Fruit fly (Drosophila melanogaster) whole organism, embryonic: ENCODE measurements around the gene CG8100.

Experiments
- Asciz ChIP-seq: fragments of 200-800 bp; sonication (Bioruptor generic); optimal IDR thresholded peaks from 2 replicates; lab custom pipeline; 2017; ENCODE audit warnings: missing biosample characterization, mild to moderate bottlenecking, missing genetic modification characterization, missing genetic modification reagents
- CG10274 ChIP-seq: fragments of 200-800 bp; sonication (Bioruptor generic); optimal IDR thresholded peaks from 3 replicates; lab custom pipeline; 2017; ENCODE audit warnings: missing biosample characterization, mild to moderate bottlenecking, missing genetic modification characterization
- CG10431 ChIP-seq: fragments of 200-800 bp; sonication (Bioruptor generic); optimal IDR thresholded peaks from 3 replicates; lab custom pipeline; 2018; ENCODE audit warnings: missing biosample characterization, mild to moderate bottlenecking, missing genetic modification characterization
- CG11504 ChIP-seq: fragments of 200-800 bp; sonication (Bioruptor generic); optimal IDR thresholded peaks from 3 replicates; lab custom pipeline; 2019; ENCODE audit warnings: missing biosample characterization, mild to moderate bottlenecking, missing genetic modification characterization, moderate library complexity
- CG12659 ChIP-seq: fragments of 200-800 bp; sonication (Bioruptor generic); optimal IDR thresholded peaks from 3 replicates; lab custom pipeline; 2017; ENCODE audit warnings: mild to moderate bottlenecking, missing biosample characterization, missing genetic modification reagents, missing genetic modification characterization
- CG17612 ChIP-seq: fragments of 200-800 bp; sonication (Bioruptor generic); IDR thresholded peaks from 2 replicates; pipeline ENCODE4 v1.3.6; 2022; ENCODE audit warnings: missing biosample characterization, missing genetic modification characterization
- CG2678 ChIP-seq: fragments of 200-800 bp; sonication (Bioruptor generic); optimal IDR thresholded peaks from 3 replicates; lab custom pipeline; 2019; ENCODE audit warnings: missing biosample characterization, mild to moderate bottlenecking, missing genetic modification characterization, moderate library complexity
- CG3065 ChIP-seq: fragments of 200-800 bp; sonication (Bioruptor generic); optimal IDR thresholded peaks from 2 replicates; lab custom pipeline; 2016; ENCODE audit warnings: missing biosample characterization, missing genetic modification characterization
- CG32532 ChIP-seq: fragments of 200-800 bp; sonication (Bioruptor generic); IDR thresholded peaks from 2 replicates; pipeline ENCODE4 v1.3.6; 2022; ENCODE audit warnings: missing biosample characterization, missing genetic modification characterization
- CG33557 ChIP-seq: fragments of 200-800 bp; sonication (Bioruptor generic); optimal IDR thresholded peaks from 2 replicates; lab custom pipeline; 2019; ENCODE audit warnings: missing biosample characterization, mild to moderate bottlenecking, missing genetic modification characterization, moderate library complexity
- CG4328 ChIP-seq: fragments of 200-800 bp; sonication (Bioruptor generic); optimal IDR thresholded peaks from 3 replicates; lab custom pipeline; 2017; ENCODE audit warnings: missing biosample characterization, missing genetic modification reagents, missing genetic modification characterization
- CG5245 ChIP-seq: fragments of 200-800 bp; sonication (Bioruptor generic); optimal IDR thresholded peaks from 3 replicates; lab custom pipeline; 2016; ENCODE audit warnings: missing biosample characterization, missing genetic modification characterization
- CG7556 ChIP-seq: fragments of 200-800 bp; sonication (Bioruptor generic); optimal IDR thresholded peaks from 2 replicates; lab custom pipeline; 2017; ENCODE audit warnings: missing biosample characterization, mild to moderate bottlenecking, missing genetic modification characterization
- CG7987 ChIP-seq: fragments of 200-800 bp; sonication (Bioruptor generic); optimal IDR thresholded peaks from 2 replicates; lab custom pipeline; 2018; ENCODE audit warnings: missing biosample characterization, mild to moderate bottlenecking, missing genetic modification characterization, moderate library complexity
- CG8290 ChIP-seq, 3 experiments: fragments of 200-800 bp; sonication (Bioruptor generic); optimal IDR thresholded peaks; 2 replicates each; lab custom pipeline; 2016 to 2019; ENCODE audit warnings: missing biosample characterization in 3 of 3, missing genetic modification characterization in 3 of 3, mild to moderate bottlenecking in 2 of 3, moderate library complexity in 1 of 3
- CG8388 ChIP-seq: fragments of 200-800 bp; sonication (Bioruptor generic); optimal IDR thresholded peaks from 2 replicates; lab custom pipeline; 2019; ENCODE audit warnings: missing biosample characterization, mild to moderate bottlenecking, missing genetic modification characterization, moderate library complexity
- CG8924 ChIP-seq: fragments of 200-800 bp; optimal IDR thresholded peaks from 3 replicates; lab custom pipeline; 2019; ENCODE audit warnings: missing biosample characterization, mild to moderate bottlenecking, missing genetic modification characterization, moderate library complexity
- Drgx ChIP-seq: fragments of 200-800 bp; sonication (Bioruptor generic); IDR thresholded peaks from 2 replicates; pipeline ENCODE4 v1.3.6; 2022; ENCODE audit warnings: missing biosample characterization, missing genetic modification characterization
- Hmx ChIP-seq: fragments of 200-800 bp; sonication (Bioruptor generic); optimal IDR thresholded peaks from 2 replicates; lab custom pipeline; 2016; ENCODE audit warnings: missing biosample characterization, missing genetic modification characterization
- Hsf ChIP-seq: fragments of 200-800 bp; sonication (Bioruptor generic); optimal IDR thresholded peaks from 3 replicates; lab custom pipeline; 2016; ENCODE audit warnings: missing biosample characterization, missing genetic modification characterization
- Lhr ChIP-seq: fragments of 200-800 bp; sonication (Bioruptor generic); optimal IDR thresholded peaks from 3 replicates; lab custom pipeline; 2017; ENCODE audit warnings: mild to moderate bottlenecking, missing biosample characterization, missing genetic modification reagents, missing genetic modification characterization
- Max ChIP-seq: fragments of 200-800 bp; sonication (Bioruptor generic); optimal IDR thresholded peaks from 2 replicates; lab custom pipeline; 2016; ENCODE audit warnings: missing biosample characterization, mild to moderate bottlenecking, missing genetic modification characterization
- Med ChIP-seq: fragments of 200-800 bp; sonication (Bioruptor generic); peaks from one replicate; lab custom pipeline; 2016; ENCODE audit warnings: missing biosample characterization, missing genetic modification characterization, mild to moderate bottlenecking, inconsistent platforms, moderate library complexity
- Rfx ChIP-seq: fragments of 200-800 bp; sonication (Bioruptor generic); IDR thresholded peaks from 2 replicates; pipeline ENCODE4 v1.3.6; 2022; ENCODE audit warnings: missing biosample characterization, missing genetic modification characterization
- Scr ChIP-seq: fragments of 200-800 bp; sonication (Bioruptor generic); IDR thresholded peaks from 2 replicates; pipeline ENCODE4 v1.3.6; 2022; ENCODE audit warnings: missing biosample characterization, missing genetic modification characterization; ENCODE audit not compliant: partially characterized antibody
- Sox102F ChIP-seq: fragments of 200-800 bp; sonication (Bioruptor generic); optimal IDR thresholded peaks from 2 replicates; lab custom pipeline; 2018; ENCODE audit warnings: missing biosample characterization, mild to moderate bottlenecking, missing genetic modification characterization, moderate library complexity
- ab ChIP-seq: fragments of 200-800 bp; sonication (Bioruptor generic); optimal IDR thresholded peaks from 2 replicates; lab custom pipeline; 2016; ENCODE audit warnings: missing biosample characterization, missing genetic modification characterization
- amos ChIP-seq: fragments of 200-800 bp; sonication (Bioruptor generic); IDR thresholded peaks from 2 replicates; pipeline ENCODE4 v1.3.6; 2022; ENCODE audit warnings: missing biosample characterization, missing genetic modification characterization; ENCODE audit not compliant: partially characterized antibody
- ap ChIP-seq: fragments of 200-800 bp; sonication (Bioruptor generic); IDR thresholded peaks from 2 replicates; pipeline ENCODE4 v1.3.6; 2022; ENCODE audit warnings: missing biosample characterization, missing genetic modification characterization
- bowl ChIP-seq: fragments of 200-800 bp; sonication (Bioruptor generic); IDR thresholded peaks from 2 replicates; pipeline ENCODE4 v1.3.6; 2022; ENCODE audit warnings: missing biosample characterization, missing genetic modification characterization
- da ChIP-seq: fragments of 200-800 bp; sonication (Bioruptor generic); optimal IDR thresholded peaks from 2 replicates; lab custom pipeline; 2016; ENCODE audit warnings: missing biosample characterization, missing genetic modification characterization
- emc ChIP-seq: fragments of 200-800 bp; sonication (Bioruptor generic); optimal IDR thresholded peaks from 2 replicates; lab custom pipeline; 2016; ENCODE audit warnings: missing biosample characterization, missing genetic modification characterization
- en ChIP-seq: fragments of 200-800 bp; sonication (Bioruptor generic); optimal IDR thresholded peaks from 2 replicates; lab custom pipeline; 2016; ENCODE audit warnings: missing biosample characterization, missing genetic modification characterization
- grau ChIP-seq: fragments of 200-800 bp; optimal IDR thresholded peaks from 3 replicates; lab custom pipeline; 2019; ENCODE audit warnings: missing biosample characterization, mild to moderate bottlenecking, missing genetic modification characterization, moderate library complexity
- ham ChIP-seq: fragments of 200-800 bp; sonication (Bioruptor generic); IDR thresholded peaks from 2 replicates; pipeline ENCODE4 v1.3.6; 2022; ENCODE audit warnings: missing biosample characterization, missing genetic modification characterization
- hkb ChIP-seq, 2 experiments: fragments of 200-800 bp in 1 of 2; fragments of >200 bp in 1 of 2; sonication (Bioruptor generic) in 1 of 2; IDR thresholded peaks in 1 of 2; optimal IDR thresholded peaks in 1 of 2; 2 replicates each; pipeline versions ENCODE4 v1.3.6 to Lab custom; 2017 to 2022; ENCODE audit warnings: missing biosample characterization in 1 of 2, missing genetic modification characterization in 1 of 2
- hth ChIP-seq: fragments of >200 bp; optimal IDR thresholded peaks from 2 replicates; lab custom pipeline; 2017; ENCODE audit warnings: inconsistent platforms
- kay ChIP-seq: fragments of 200-800 bp; sonication (Bioruptor generic); optimal IDR thresholded peaks from 2 replicates; lab custom pipeline; 2016; ENCODE audit warnings: missing biosample characterization, missing genetic modification characterization
- mld ChIP-seq: fragments of 200-800 bp; sonication (Bioruptor generic); IDR thresholded peaks from 3 replicates; pipeline ENCODE4 v1.3.6; 2022; ENCODE audit warnings: missing biosample characterization, missing genetic modification characterization; ENCODE audit not compliant: partially characterized antibody
- odd ChIP-seq: fragments of 200-800 bp; sonication (Bioruptor generic); optimal IDR thresholded peaks from 2 replicates; lab custom pipeline; 2017; ENCODE audit warnings: missing biosample characterization, mild to moderate bottlenecking, missing genetic modification characterization
- rib ChIP-seq: fragments of 200-800 bp; sonication (Bioruptor generic); IDR thresholded peaks from 2 replicates; pipeline ENCODE4 v1.3.6; 2022; ENCODE audit warnings: missing biosample characterization, missing genetic modification characterization
- ro ChIP-seq: fragments of 200-800 bp; sonication (Bioruptor generic); IDR thresholded peaks from 2 replicates; pipeline ENCODE4 v1.3.6; 2022; ENCODE audit warnings: missing biosample characterization, missing genetic modification characterization
- salm ChIP-seq: fragments of 200-800 bp; sonication (Bioruptor generic); optimal IDR thresholded peaks from 2 replicates; lab custom pipeline; 2018; ENCODE audit warnings: missing biosample characterization, mild to moderate bottlenecking, missing genetic modification characterization
- sd ChIP-seq: fragments of 200-800 bp; sonication (Bioruptor generic); optimal IDR thresholded peaks from 3 replicates; lab custom pipeline; 2018; ENCODE audit warnings: missing biosample characterization, mild to moderate bottlenecking, missing genetic modification characterization, moderate library complexity
- sqz ChIP-seq: fragments of 200-800 bp; sonication (Bioruptor generic); optimal IDR thresholded peaks from 3 replicates; lab custom pipeline; 2018; ENCODE audit warnings: missing biosample characterization, mild to moderate bottlenecking, missing genetic modification characterization
- tup ChIP-seq: fragments of 200-800 bp; sonication (Bioruptor generic); optimal IDR thresholded peaks from 2 replicates; lab custom pipeline; 2016; ENCODE audit warnings: missing biosample characterization, mild to moderate bottlenecking, missing genetic modification characterization, moderate library complexity
- tx ChIP-seq: fragments of 200-800 bp; sonication (Bioruptor generic); optimal IDR thresholded peaks from 2 replicates; lab custom pipeline; 2016; ENCODE audit warnings: missing biosample characterization, missing genetic modification characterization
- unc-4 ChIP-seq: fragments of 200-800 bp; sonication (Bioruptor generic); IDR thresholded peaks from 2 replicates; pipeline ENCODE4 v1.3.6; 2022; ENCODE audit warnings: missing biosample characterization, missing genetic modification characterization; ENCODE audit not compliant: partially characterized antibody
- unpg ChIP-seq: fragments of 200-800 bp; sonication (Bioruptor generic); optimal IDR thresholded peaks from 3 replicates; lab custom pipeline; 2018; ENCODE audit warnings: missing biosample characterization, mild to moderate bottlenecking, missing genetic modification characterization, moderate library complexity
- zen ChIP-seq: fragments of 200-800 bp; sonication (Bioruptor generic); optimal IDR thresholded peaks from 3 replicates; lab custom pipeline; 2018; ENCODE audit warnings: missing biosample characterization, mild to moderate bottlenecking, missing genetic modification characterization, moderate library complexity
- zf30C ChIP-seq: fragments of 200-800 bp; sonication (Bioruptor generic); optimal IDR thresholded peaks from 3 replicates; lab custom pipeline; 2018; ENCODE audit warnings: missing biosample characterization, mild to moderate bottlenecking, missing genetic modification characterization

CG8100 gene

dm6 chr3L:14053806-14054205 lies 29.6 kb upstream of the CG8100 start (continued):
- TF ChIP-seq unc-4 (no peak), mld (GFP tag; lab: Robert Waterston, UW) (0 out of 3 replicates have a peak, but pooled peaks have one; percentile 10), sd (tag; lab: Kevin White, UChicago) (no peak), bowl (GFP tag; lab: Robert Waterston, UW) (no peak), CG4328 (no peak), tup (GFP tag; lab: Kevin White, UChicago) (no peak), hth (no peak), kay (GFP tag; lab: Kevin White, UChicago) (no peak), odd (no peak), CG10274 (GFP tag; lab: Kevin White, UChicago) (no peak), Hsf (no peak), en (GFP tag; lab: Kevin White, UChicago) (no peak), Drgx (GFP tag; lab: Robert Waterston, UW) (no peak), rib (no peak), CG7987 (GFP tag; lab: Kevin White, UChicago) (no peak), CG8924 (tag; lab: Kevin White, UChicago) (no peak), CG3065 (GFP tag; lab: Kevin White, UChicago) (no peak), unpg (GFP tag; lab: Kevin White, UChicago) (no peak), Rfx (GFP tag; lab: Robert Waterston, UW) (peak; percentile 30; the same call in 1 of the 2 replicates), CG32532 (GFP tag; lab: Robert Waterston, UW) (0 out of 2 replicates have a peak, but pooled peaks have one; percentile 10), CG10431 (GFP tag; lab: Kevin White, UChicago) (no peak), ham (GFP tag; lab: Robert Waterston, UW) (no peak), salm (no peak), Med (GFP tag; lab: Kevin White, UChicago) (peak; percentile 27)

- TF ChIP-seq emc (GFP tag; lab: Kevin White, UChicago), result no peak
- no peak for TF ChIP-seq Scr (GFP tag; lab: Robert Waterston, UW)
- peak; percentile 21 for TF ChIP-seq CG12659 (GFP tag; lab: Kevin White, UChicago)
- TF ChIP-seq Hmx (GFP tag; lab: Kevin White, UChicago), result no peak
- TF ChIP-seq CG33557 (GFP tag; lab: Kevin White, UChicago), result no peak
- TF ChIP-seq Lhr (GFP tag; lab: Kevin White, UChicago), result no peak
- TF ChIP-seq CG5245 (GFP tag; lab: Kevin White, UChicago), result peak; percentile 1
- peak; percentile 53 for TF ChIP-seq CG11504 (tag; lab: Kevin White, UChicago)
- no peak for TF ChIP-seq hkb (optimal IDR thresholded peaks at IDR 0.05; lab: Kevin White, UChicago)
- no peak for TF ChIP-seq hkb (GFP tag; IDR thresholded peaks at IDR 0.05; lab: Robert Waterston, UW)
- no peak for TF ChIP-seq zf30C (GFP tag; lab: Kevin White, UChicago)
- no peak for TF ChIP-seq da
- TF ChIP-seq Sox102F (GFP tag; lab: Kevin White, UChicago), result no peak
- TF ChIP-seq zen (tag; lab: Kevin White, UChicago), result no peak
- peak; percentile 35 for TF ChIP-seq CG7556
- TF ChIP-seq Max (GFP tag; lab: Kevin White, UChicago), result peak; percentile 2
- TF ChIP-seq Asciz, result peak; percentile 5
- TF ChIP-seq tx (GFP tag; lab: Kevin White, UChicago), result no peak
- no peak for TF ChIP-seq ro (GFP tag; lab: Robert Waterston, UW)
- TF ChIP-seq CG8388, result no peak
- no peak for TF ChIP-seq amos (GFP tag; lab: Robert Waterston, UW)
- TF ChIP-seq CG8290 (GFP tag; optimal IDR thresholded peaks at IDR 0.05; lab: Kevin White, UChicago), result no peak
- no peak for TF ChIP-seq CG8290 (tag; optimal IDR thresholded peaks at IDR 0.05; lab: Kevin White, UChicago)
- no peak for TF ChIP-seq ab
- TF ChIP-seq ap, result no peak
- peak; percentile 10 for TF ChIP-seq CG2678
- no peak for TF ChIP-seq sqz (GFP tag; lab: Kevin White, UChicago)
- 0 out of 2 replicates have a peak, but pooled peaks have one; percentile 16 for TF ChIP-seq CG17612 (GFP tag; lab: Robert Waterston, UW)
- peak; percentile 21 for TF ChIP-seq grau
Observed at dm6 chr3L:14055260-14055696, 28.1 kb upstream of the CG8100 start.
